Worm (Caenorhabditis elegans): ENCODE measurements around the gene srbc-38.

srbc-38 gene

DNA sequence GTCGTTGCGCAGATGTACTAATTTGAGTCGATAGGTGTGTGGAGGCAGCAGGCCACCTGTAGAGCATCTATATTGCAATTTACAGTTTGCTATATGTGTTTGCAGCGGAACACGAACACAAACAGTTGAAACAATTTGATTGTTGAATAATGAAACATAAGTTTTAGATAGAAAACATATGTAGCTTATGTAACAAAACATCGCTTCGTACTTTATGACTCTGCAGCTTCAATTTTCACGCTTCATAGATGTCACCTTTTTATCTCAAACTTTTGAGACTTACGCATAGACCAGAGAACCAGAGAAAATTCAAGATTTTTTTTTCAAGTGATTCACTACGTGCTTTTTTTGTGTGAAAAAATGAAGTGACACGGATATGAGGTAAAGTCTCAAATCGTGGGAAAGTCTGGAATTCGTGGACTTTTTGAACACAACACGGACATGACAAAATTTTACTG, 16.9 kb downstream of the srbc-38 start, which contains the start of gene fbxb-72 (continued):
- no peak for TF ChIP-seq mel-28 (tag; optimal IDR thresholded peaks at IDR 0.05; ENCODE audit: borderline replicate concordance)
- no peak for TF ChIP-seq egl-18 (GFP tag; IDR thresholded peaks at IDR 0.05)
- TF ChIP-seq nhr-179 (tag; optimal IDR thresholded peaks at IDR 0.05): no peak
- peak; percentile 39 for TF ChIP-seq nhr-80 (tag; optimal IDR thresholded peaks at IDR 0.05)
- TF ChIP-seq zfh-2 (GFP tag; conservative IDR thresholded peaks at IDR 0.05): no peak
- no peak for TF ChIP-seq bed-2 (GFP tag; IDR thresholded peaks at IDR 0.05)
- peak; percentile 73 for TF ChIP-seq somi-1 (GFP tag; optimal IDR thresholded peaks at IDR 0.05)

DNA sequence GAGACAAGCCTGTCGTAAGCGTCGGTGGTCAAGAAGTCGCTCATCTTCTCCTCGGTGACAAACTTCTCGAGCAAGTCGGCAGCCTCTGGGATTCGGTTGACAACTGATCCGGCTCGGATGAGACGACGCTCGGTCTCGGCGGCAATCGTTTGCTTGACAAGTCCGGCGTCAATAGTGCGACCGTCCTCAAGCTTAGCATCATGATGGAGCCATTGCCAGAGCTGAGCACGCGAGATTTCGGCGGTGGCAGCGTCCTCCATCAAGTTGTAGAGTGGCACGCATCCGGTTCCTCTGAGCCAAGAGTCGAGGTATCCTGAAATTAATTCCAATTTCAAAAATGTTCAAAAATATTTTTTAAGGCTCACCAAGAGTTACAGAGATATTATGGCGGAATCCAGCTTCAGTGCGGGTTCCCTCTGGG, 17.5 kb downstream of the srbc-38 start:
- TF ChIP-seq chd-7 (tag; optimal IDR thresholded peaks at IDR 0.05) (no peak), F37B4.10 (GFP tag; IDR thresholded peaks at IDR 0.05) (no peak), bed-2 (GFP tag; IDR thresholded peaks at IDR 0.05) (no peak), ccch-3 (GFP tag; optimal IDR thresholded peaks at IDR 0.05) (peak; percentile 28), Y53F4B.3 (GFP tag; IDR thresholded peaks at IDR 0.05) (0 out of 2 replicates have a peak, but pooled peaks have one; percentile 6), ztf-28 (GFP tag; IDR thresholded peaks at IDR 0.05) (peak; percentile 48; the same call in 1 of the 2 replicates), K11D2.4 (GFP tag; IDR thresholded peaks at IDR 0.05) (no peak), lin-26 (GFP tag; IDR thresholded peaks at IDR 0.05) (peak; percentile 60), mes-4 (tag; optimal IDR thresholded peaks at IDR 0.05) (no peak), zfh-2 (GFP tag; conservative IDR thresholded peaks at IDR 0.05) (peak; percentile 75), B0019.2 (GFP tag; conservative IDR thresholded peaks at IDR 0.05) (no peak), unc-130 (GFP tag; optimal IDR thresholded peaks at IDR 0.05) (no peak), cebp-2 (GFP tag; IDR thresholded peaks at IDR 0.05) (no peak), F10E7.11 (tag; optimal IDR thresholded peaks at IDR 0.05) (no peak), lin-54 (GFP tag; optimal IDR thresholded peaks at IDR 0.05) (no peak), ceh-40 (GFP tag; IDR thresholded peaks at IDR 0.05) (no peak), T07F8.4 (tag; optimal IDR thresholded peaks at IDR 0.05) (no peak), attf-5 (GFP tag; optimal IDR thresholded peaks at IDR 0.05) (no peak), rcor-1 (GFP tag; IDR thresholded peaks at IDR 0.05) (no peak), nhr-27 (tag; optimal IDR thresholded peaks at IDR 0.05) (no peak), hmg-20 (GFP tag; IDR thresholded peaks at IDR 0.05) (no peak), B0035.1 (tag; optimal IDR thresholded peaks at IDR 0.05) (no peak), lag-1 (GFP tag; IDR thresholded peaks at IDR 0.05) (no peak), dpl-1 (GFP tag; optimal IDR thresholded peaks at IDR 0.05) (no peak), ets-4 (GFP tag; optimal IDR thresholded peaks at IDR 0.05) (no peak), dpff-1 (tag; optimal IDR thresholded peaks at IDR 0.05) (no peak), Y53G8AR.9 (GFP tag; conservative IDR thresholded peaks at IDR 0.05) (no peak; the same call in 1 of the 2 replicates), aptf-2 (GFP tag; conservative IDR thresholded peaks at IDR 0.05) (no peak), Y79H2A.3 (GFP tag; conservative IDR thresholded peaks at IDR 0.05) (no peak), repo-1 (tag; optimal IDR thresholded peaks at IDR 0.05) (peak; percentile 61), let-526 (GFP tag; IDR thresholded peaks at IDR 0.05) (no peak), T26A5.8 (tag; optimal IDR thresholded peaks at IDR 0.05) (no peak), unc-62 (GFP tag; optimal IDR thresholded peaks at IDR 0.05) (no peak), snpc-3.4 (tag; optimal IDR thresholded peaks at IDR 0.05) (peak; percentile 22), egrh-3 (GFP tag; IDR thresholded peaks at IDR 0.05) (peak; percentile 62; the same call in 1 of the 2 replicates), C06A6.2 (GFP tag; conservative IDR thresholded peaks at IDR 0.05) (no peak), tlf-1 (GFP tag; optimal IDR thresholded peaks at IDR 0.05) (no peak), lin-35 (GFP tag; optimal IDR thresholded peaks at IDR 0.05) (peak in 1 of 3 experiments; percentile 43), lsy-27 (tag; optimal IDR thresholded peaks at IDR 0.05; ENCODE audit: borderline replicate concordance, insufficient read depth) (no peak), sdz-38 (tag; optimal IDR thresholded peaks at IDR 0.05) (no peak), attf-6 (GFP tag; IDR thresholded peaks at IDR 0.05) (no peak), madf-3 (GFP tag; IDR thresholded peaks at IDR 0.05) (no peak), athp-1 (tag; optimal IDR thresholded peaks at IDR 0.05) (no peak)
